Fruit fly (Drosophila melanogaster): Measurements from ENCODE around the gene CG18081.

The CG18081 gene

dm6 chr3L:15834877-15835555 is at the start of gene CG18081:
Gene CG18081, minus strand, starts transcription at chr3L:15835388.
- no peak for TF ChIP-seq insv (optimal IDR thresholded peaks at IDR 0.05)
- TF ChIP-seq Myc (optimal IDR thresholded peaks at IDR 0.05) = no peak
- no peak for TF ChIP-seq Sin3A (optimal IDR thresholded peaks at IDR 0.05)
- no peak for TF ChIP-seq h (optimal IDR thresholded peaks at IDR 0.05)
- no peak for TF ChIP-seq psq (optimal IDR thresholded peaks at IDR 0.05)
- TF ChIP-seq ttk (optimal IDR thresholded peaks at IDR 0.05) = no peak

dm6 chr3L:15877520-15877919 is 42.3 kb upstream of the CG18081 start:
- TF ChIP-seq Myc (optimal IDR thresholded peaks at IDR 0.05) (no peak), h (optimal IDR thresholded peaks at IDR 0.05) (no peak), ttk (optimal IDR thresholded peaks at IDR 0.05) (no peak), insv (optimal IDR thresholded peaks at IDR 0.05) (no peak), psq (optimal IDR thresholded peaks at IDR 0.05) (no peak), Sin3A (optimal IDR thresholded peaks at IDR 0.05) (no peak)

dm6 chr3L:15856035-15856434 is 20.8 kb upstream of the CG18081 start:
- no peak for TF ChIP-seq insv (optimal IDR thresholded peaks at IDR 0.05)

- no peak for TF ChIP-seq insv (optimal IDR thresholded peaks at IDR 0.05)
- TF ChIP-seq Sin3A (optimal IDR thresholded peaks at IDR 0.05) = no peak
- no peak for TF ChIP-seq psq (optimal IDR thresholded peaks at IDR 0.05)
- TF ChIP-seq ttk (optimal IDR thresholded peaks at IDR 0.05) = no peak
- no peak for TF ChIP-seq h (optimal IDR thresholded peaks at IDR 0.05)
- TF ChIP-seq Myc (optimal IDR thresholded peaks at IDR 0.05) = no peak
These were observed 12.5 kb upstream of the CG18081 start for dm6 chr3L:15847655-15848054.

- no peak for TF ChIP-seq Myc (optimal IDR thresholded peaks at IDR 0.05)
- TF ChIP-seq Sin3A (optimal IDR thresholded peaks at IDR 0.05) = no peak
- no peak for TF ChIP-seq insv (optimal IDR thresholded peaks at IDR 0.05)
- TF ChIP-seq psq (optimal IDR thresholded peaks at IDR 0.05) = no peak
- TF ChIP-seq ttk (optimal IDR thresholded peaks at IDR 0.05) = no peak
- no peak for TF ChIP-seq h (optimal IDR thresholded peaks at IDR 0.05)
These were observed 12.0 kb upstream of the CG18081 start for dm6 chr3L:15847224-15847623.

- TF ChIP-seq Myc (optimal IDR thresholded peaks at IDR 0.05) (no peak), Sin3A (optimal IDR thresholded peaks at IDR 0.05) (no peak), h (optimal IDR thresholded peaks at IDR 0.05) (no peak), insv (optimal IDR thresholded peaks at IDR 0.05) (no peak), psq (optimal IDR thresholded peaks at IDR 0.05) (no peak), ttk (optimal IDR thresholded peaks at IDR 0.05) (no peak)
These were observed 9.4 kb upstream of the CG18081 start for dm6 chr3L:15844577-15844976.

dm6 chr3L:15843962-15844361 is 8.8 kb upstream of the CG18081 start, which contains the start of gene meru:
Gene meru, minus strand, starts transcription at chr3L:15844062.
- TF ChIP-seq Myc (optimal IDR thresholded peaks at IDR 0.05) (no peak), h (optimal IDR thresholded peaks at IDR 0.05) (no peak), Sin3A (optimal IDR thresholded peaks at IDR 0.05) (no peak), psq (optimal IDR thresholded peaks at IDR 0.05) (no peak), insv (optimal IDR thresholded peaks at IDR 0.05) (no peak), ttk (optimal IDR thresholded peaks at IDR 0.05) (no peak)

- TF ChIP-seq Sin3A (optimal IDR thresholded peaks at IDR 0.05) (no peak), insv (optimal IDR thresholded peaks at IDR 0.05) (no peak), Myc (optimal IDR thresholded peaks at IDR 0.05) (no peak), ttk (optimal IDR thresholded peaks at IDR 0.05) (no peak), h (optimal IDR thresholded peaks at IDR 0.05) (no peak), psq (optimal IDR thresholded peaks at IDR 0.05) (no peak)
These were observed 2.0 kb upstream of the CG18081 start, which contains the start of gene CG15715 for dm6 chr3L:15837209-15837608. Gene CG15715, minus strand, starts transcription at chr3L:15837482.

- TF ChIP-seq insv (optimal IDR thresholded peaks at IDR 0.05) (no peak), psq (optimal IDR thresholded peaks at IDR 0.05) (no peak), ttk (optimal IDR thresholded peaks at IDR 0.05) (no peak), Myc (optimal IDR thresholded peaks at IDR 0.05) (no peak), h (optimal IDR thresholded peaks at IDR 0.05) (no peak), Sin3A (optimal IDR thresholded peaks at IDR 0.05) (no peak)
These were observed 3.0 kb downstream of the CG18081 start, which contains the start of gene CG12713 for dm6 chr3L:15832146-15832545. Gene CG12713, plus strand, starts transcription at chr3L:15832464.

- TF ChIP-seq ttk (optimal IDR thresholded peaks at IDR 0.05) (no peak), insv (optimal IDR thresholded peaks at IDR 0.05) (no peak), Sin3A (optimal IDR thresholded peaks at IDR 0.05) (no peak), Myc (optimal IDR thresholded peaks at IDR 0.05) (no peak), h (optimal IDR thresholded peaks at IDR 0.05) (no peak), psq (optimal IDR thresholded peaks at IDR 0.05) (no peak)
These were observed 8.1 kb downstream of the CG18081 start for dm6 chr3L:15826985-15827635.

- TF ChIP-seq Sin3A (optimal IDR thresholded peaks at IDR 0.05) (no peak), h (optimal IDR thresholded peaks at IDR 0.05) (no peak), insv (optimal IDR thresholded peaks at IDR 0.05) (no peak), psq (optimal IDR thresholded peaks at IDR 0.05) (no peak), Myc (optimal IDR thresholded peaks at IDR 0.05) (no peak), ttk (optimal IDR thresholded peaks at IDR 0.05) (no peak)
These were observed 8.7 kb downstream of the CG18081 start, which contains the start of the genes DCP2 and dbo for dm6 chr3L:15826347-15826984. Gene DCP2, minus strand, starts transcription at chr3L:15826423. Gene dbo, plus strand, starts transcription at chr3L:15826888.
